Worm (Caenorhabditis elegans): Measurements from ENCODE around the gene T04F3.3.

- TF ChIP-seq klf-2 (GFP tag; conservative IDR thresholded peaks at IDR 0.05) (no peak), ref-1 (GFP tag; conservative IDR thresholded peaks at IDR 0.05) (no peak), ztf-29 (GFP tag; IDR thresholded peaks at IDR 0.05) (no peak)
These were observed 35.4 kb downstream of the T04F3.3 start for ce11 chrV:11794172-11794571.
